Fruit fly (Drosophila melanogaster): ENCODE measurements around the gene CG15399.
A peak's percentile ranks its signal among the peaks of the same experiment; 100 is the strongest.

The CG15399 gene

DNA sequence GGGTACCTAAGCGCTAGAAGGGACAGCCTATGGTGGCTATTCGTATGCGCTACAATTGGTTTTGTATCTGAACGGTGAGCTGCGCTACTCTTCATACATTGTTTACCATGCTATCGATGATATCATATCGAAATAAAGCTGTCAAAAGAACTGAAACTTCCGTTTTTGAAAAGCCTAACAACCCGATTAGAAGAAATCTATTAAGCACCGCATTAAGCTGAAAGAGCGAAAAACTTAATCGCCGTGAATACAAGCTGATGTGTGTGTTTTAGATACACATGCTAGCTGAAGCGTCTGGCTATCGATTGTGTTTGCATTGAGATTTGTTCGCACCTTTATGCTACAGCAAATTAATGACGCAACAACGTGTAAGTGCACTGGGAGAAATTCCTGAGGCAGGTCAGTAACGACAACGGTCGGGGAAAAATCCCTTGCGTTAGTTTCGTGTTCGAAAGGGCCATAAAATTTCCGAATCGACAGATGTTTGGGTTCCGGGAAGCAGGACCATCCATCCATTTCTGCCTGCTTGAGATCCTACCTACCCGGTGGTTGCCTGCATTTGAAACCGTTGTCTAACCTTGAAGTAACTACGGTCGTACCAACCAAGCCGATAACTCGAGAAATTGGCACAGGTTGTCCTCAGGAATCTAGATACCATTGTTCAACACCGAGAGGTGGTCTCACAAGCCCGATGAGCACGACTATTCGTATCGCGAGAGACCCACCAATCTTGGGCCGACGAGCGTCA, 21.1 kb downstream of the CG15399 start (continued):
- TF ChIP-seq croc (GFP tag; conservative IDR thresholded peaks at IDR 0.05): peak; percentile 42; the same call in 2 of the 3 replicates
- no peak for TF ChIP-seq dan (GFP tag; IDR thresholded peaks at IDR 0.05)
- TF ChIP-seq pita (GFP tag; optimal IDR thresholded peaks at IDR 0.05): no peak
- no peak for TF ChIP-seq Elba2 (GFP tag; optimal IDR thresholded peaks at IDR 0.05)
- peak in 1 of 2 experiments; percentile 83 for TF ChIP-seq Eip74EF (GFP tag; optimal IDR thresholded peaks at IDR 0.05)
- peak; percentile 72 for TF ChIP-seq CG12219 (GFP tag; optimal IDR thresholded peaks at IDR 0.05)
- no peak for TF ChIP-seq CG31441 (GFP tag; IDR thresholded peaks at IDR 0.05)
- TF ChIP-seq dmrt11E (tag; optimal IDR thresholded peaks at IDR 0.05): peak; percentile 57
- peak; percentile 56 for TF ChIP-seq CG6654 (GFP tag; optimal IDR thresholded peaks at IDR 0.05)
- peak; percentile 55 for TF ChIP-seq bigmax (GFP tag; optimal IDR thresholded peaks at IDR 0.05)
- peak; percentile 71 for TF ChIP-seq pb (GFP tag; optimal IDR thresholded peaks at IDR 0.05)
- TF ChIP-seq tx (GFP tag; optimal IDR thresholded peaks at IDR 0.05): peak; percentile 61
- TF ChIP-seq CG1832 (GFP tag; optimal IDR thresholded peaks at IDR 0.05): no peak
- TF ChIP-seq CG18011 (GFP tag; optimal IDR thresholded peaks at IDR 0.05): peak; percentile 21
- TF ChIP-seq bbx (GFP tag; IDR thresholded peaks at IDR 0.05; ENCODE audit: partially characterized antibody): no peak
- peak in 1 of 2 experiments; percentile 16 for TF ChIP-seq crp (GFP tag; optimal IDR thresholded peaks at IDR 0.05)
- no peak for TF ChIP-seq usp (GFP tag; optimal IDR thresholded peaks at IDR 0.05)
- TF ChIP-seq Max (GFP tag; optimal IDR thresholded peaks at IDR 0.05): peak; percentile 50
- no peak for TF ChIP-seq nerfin-2 (GFP tag; IDR thresholded peaks at IDR 0.05; ENCODE audit: partially characterized antibody)
- TF ChIP-seq CG17568 (GFP tag; optimal IDR thresholded peaks at IDR 0.05): peak; percentile 80
- no peak for TF ChIP-seq CG14014 (GFP tag; IDR thresholded peaks at IDR 0.05)
- no peak for TF ChIP-seq Taf1 (GFP tag; IDR thresholded peaks at IDR 0.05)
- TF ChIP-seq tio (GFP tag; optimal IDR thresholded peaks at IDR 0.05): peak; percentile 12
- TF ChIP-seq D (optimal IDR thresholded peaks at IDR 0.05): peak; percentile 39
- TF ChIP-seq D (GFP tag; optimal IDR thresholded peaks at IDR 0.05): peak; percentile 74
- TF ChIP-seq CG3995 (GFP tag; optimal IDR thresholded peaks at IDR 0.05): peak; percentile 59
- TF ChIP-seq CG32532 (GFP tag; IDR thresholded peaks at IDR 0.05): no peak
- peak; percentile 88 for TF ChIP-seq Meics (GFP tag; optimal IDR thresholded peaks at IDR 0.05)
- peak; percentile 64 for TF ChIP-seq Jarid2 (GFP tag; optimal IDR thresholded peaks at IDR 0.05)
- TF ChIP-seq CG2202 (tag; optimal IDR thresholded peaks at IDR 0.05): peak; percentile 28
- peak; percentile 71 for TF ChIP-seq CG15011 (GFP tag; optimal IDR thresholded peaks at IDR 0.05)
- no peak for TF ChIP-seq CG17328 (GFP tag; IDR thresholded peaks at IDR 0.05)
- TF ChIP-seq CG16813 (GFP tag; IDR thresholded peaks at IDR 0.05; ENCODE audit: partially characterized antibody): no peak
- peak; percentile 69 for TF ChIP-seq chn (GFP tag; optimal IDR thresholded peaks at IDR 0.05)
- peak; percentile 31 for TF ChIP-seq pros (GFP tag; optimal IDR thresholded peaks at IDR 0.05)
- no peak for TF ChIP-seq stc (GFP tag; IDR thresholded peaks at IDR 0.05)
- TF ChIP-seq CG6683 (GFP tag; optimal IDR thresholded peaks at IDR 0.05): peak; percentile 52
- TF ChIP-seq Hey (tag; optimal IDR thresholded peaks at IDR 0.05): no peak
- TF ChIP-seq CG9932 (GFP tag; IDR thresholded peaks at IDR 0.05): no peak
- no peak for TF ChIP-seq CG14667 (GFP tag; IDR thresholded peaks at IDR 0.05)
- peak; percentile 88 for TF ChIP-seq BtbVII (GFP tag; optimal IDR thresholded peaks at IDR 0.05)
- peak; percentile 75 for TF ChIP-seq HLH54F (GFP tag; optimal IDR thresholded peaks at IDR 0.05)
- peak; percentile 44 for TF ChIP-seq dm (GFP tag; optimal IDR thresholded peaks at IDR 0.05)
- peak; percentile 48 for TF ChIP-seq Hr3 (GFP tag; optimal IDR thresholded peaks at IDR 0.05)
- no peak for TF ChIP-seq TFAM (GFP tag; optimal IDR thresholded peaks at IDR 0.05)
- TF ChIP-seq Hsf (GFP tag; optimal IDR thresholded peaks at IDR 0.05): peak; percentile 79
- TF ChIP-seq psq (GFP tag; optimal IDR thresholded peaks at IDR 0.05): peak; percentile 33
- TF ChIP-seq Atf3 (GFP tag; optimal IDR thresholded peaks at IDR 0.05): peak; percentile 77
- peak; percentile 80 for TF ChIP-seq Hmr (GFP tag; optimal IDR thresholded peaks at IDR 0.05)

Data from whole organism, embryonic.